Worm (Caenorhabditis elegans): ENCODE results near the gene T28C6.5.

- TF ChIP-seq dpl-1 (GFP tag; optimal IDR thresholded peaks at IDR 0.05) (peak; percentile 51 to 64 (median 56)), rnt-1 (tag; optimal IDR thresholded peaks at IDR 0.05) (peak; percentile 73), ceh-8 (GFP tag; optimal IDR thresholded peaks at IDR 0.05) (no peak), nhr-84 (tag; optimal IDR thresholded peaks at IDR 0.05) (no peak), ceh-63 (GFP tag; optimal IDR thresholded peaks at IDR 0.05) (no peak), elt-2 (tag; optimal IDR thresholded peaks at IDR 0.05) (peak; percentile 39), nhr-19 (GFP tag; conservative IDR thresholded peaks at IDR 0.05) (peak; percentile 33), ama-1 (optimal IDR thresholded peaks at IDR 0.05) (no peak), ceh-82 (tag; optimal IDR thresholded peaks at IDR 0.05) (peak in 1 of 3 experiments; percentile 18), jun-1 (tag; optimal IDR thresholded peaks at IDR 0.05) (no peak)
Observed at ce11 chrIV:8866092-8866491, 44.8 kb downstream of the T28C6.5 start.
